Fruit fly (Drosophila melanogaster) whole organism, embryonic: Measurements from ENCODE around the gene Os-C.

Experiments used
- BEAF-32 ChIP-seq: fragments of 200-800 bp; sonication (Bioruptor generic); optimal IDR thresholded peaks from 3 replicates; lab custom pipeline; 2017; ENCODE audit warnings: missing biosample characterization, missing genetic modification characterization, mild to moderate bottlenecking, moderate library complexity, missing genetic modification reagents
- CG10654 ChIP-seq: fragments of 200-800 bp; sonication (Bioruptor generic); optimal IDR thresholded peaks from 2 replicates; lab custom pipeline; 2016; ENCODE audit warnings: missing biosample characterization, missing genetic modification characterization
- CG11695 ChIP-seq: fragments of 200-800 bp; sonication (Bioruptor generic); IDR thresholded peaks from 3 replicates; pipeline ENCODE4 v1.3.6; 2022; ENCODE audit warnings: missing biosample characterization, missing genetic modification characterization
- CG12071 ChIP-seq: fragments of 200-800 bp; sonication (Bioruptor generic); optimal IDR thresholded peaks from 3 replicates; lab custom pipeline; 2018; ENCODE audit warnings: missing biosample characterization, mild to moderate bottlenecking, missing genetic modification characterization
- CG14667 ChIP-seq: fragments of 200-800 bp; sonication (Bioruptor generic); IDR thresholded peaks from 2 replicates; pipeline ENCODE4 v1.3.6; 2022; ENCODE audit warnings: missing biosample characterization, missing genetic modification characterization
- CG14860 ChIP-seq: fragments of 200-800 bp; sonication (Bioruptor generic); IDR thresholded peaks from 3 replicates; pipeline ENCODE4 v1.3.6; 2022; ENCODE audit warnings: missing biosample characterization, missing genetic modification characterization; ENCODE audit not compliant: partially characterized antibody
- CG15011 ChIP-seq: fragments of 200-800 bp; sonication (Bioruptor generic); optimal IDR thresholded peaks from 3 replicates; lab custom pipeline; 2018; ENCODE audit warnings: missing biosample characterization, mild to moderate bottlenecking, missing genetic modification characterization
- CG1647 ChIP-seq: fragments of 200-800 bp; sonication (Bioruptor generic); optimal IDR thresholded peaks from 3 replicates; lab custom pipeline; 2016; ENCODE audit warnings: missing biosample characterization, missing genetic modification characterization
- CG17359 ChIP-seq: fragments of 200-800 bp; sonication (Bioruptor generic); optimal IDR thresholded peaks from 3 replicates; lab custom pipeline; 2018; ENCODE audit warnings: missing biosample characterization, mild to moderate bottlenecking, missing genetic modification characterization, moderate library complexity
- CG2116 ChIP-seq: fragments of 200-800 bp; sonication (Bioruptor generic); optimal IDR thresholded peaks from 3 replicates; lab custom pipeline; 2018; ENCODE audit warnings: missing biosample characterization, mild to moderate bottlenecking, missing genetic modification characterization
- CG2678 ChIP-seq: fragments of 200-800 bp; sonication (Bioruptor generic); optimal IDR thresholded peaks from 3 replicates; lab custom pipeline; 2019; ENCODE audit warnings: missing biosample characterization, mild to moderate bottlenecking, missing genetic modification characterization, moderate library complexity
- CG3407 ChIP-seq: fragments of 200-800 bp; sonication (Bioruptor generic); optimal IDR thresholded peaks from 2 replicates; lab custom pipeline; 2018; ENCODE audit warnings: missing biosample characterization, mild to moderate bottlenecking, missing genetic modification characterization
- CG42726 ChIP-seq: fragments of 200-800 bp; sonication (Bioruptor generic); IDR thresholded peaks from 2 replicates; pipeline ENCODE4 v1.3.6; 2022; ENCODE audit warnings: missing biosample characterization, missing genetic modification characterization; ENCODE audit not compliant: partially characterized antibody
- CG4328 ChIP-seq: fragments of 200-800 bp; sonication (Bioruptor generic); optimal IDR thresholded peaks from 3 replicates; lab custom pipeline; 2017; ENCODE audit warnings: missing biosample characterization, missing genetic modification reagents, missing genetic modification characterization
- CG4424 ChIP-seq: fragments of 200-800 bp; sonication (Bioruptor generic); optimal IDR thresholded peaks from 3 replicates; lab custom pipeline; 2016; ENCODE audit warnings: missing biosample characterization, missing genetic modification characterization
- CG4820 ChIP-seq: fragments of 200-800 bp; sonication (Bioruptor generic); optimal IDR thresholded peaks from 3 replicates; lab custom pipeline; 2016; ENCODE audit warnings: missing biosample characterization, missing genetic modification characterization
- CG7372 ChIP-seq: fragments of 200-800 bp; sonication (Bioruptor generic); IDR thresholded peaks from 2 replicates; pipeline ENCODE4 v1.3.6; 2022; ENCODE audit warnings: missing biosample characterization, missing genetic modification characterization
- CG7786 ChIP-seq: fragments of 200-800 bp; sonication (Bioruptor generic); optimal IDR thresholded peaks from 2 replicates; lab custom pipeline; 2016; ENCODE audit warnings: missing biosample characterization, missing genetic modification characterization
- CG8089 ChIP-seq: fragments of 200-800 bp; sonication (Bioruptor generic); optimal IDR thresholded peaks from 3 replicates; lab custom pipeline; 2016; ENCODE audit warnings: missing biosample characterization, missing genetic modification characterization
- CG8281 ChIP-seq: fragments of 200-800 bp; sonication (Bioruptor generic); optimal IDR thresholded peaks from 2 replicates; lab custom pipeline; 2018; ENCODE audit warnings: missing biosample characterization, mild to moderate bottlenecking, missing genetic modification characterization, moderate library complexity
- CG8765 ChIP-seq: fragments of 200-800 bp; sonication (Bioruptor generic); IDR thresholded peaks from 2 replicates; pipeline ENCODE4 v1.3.6; 2022; ENCODE audit warnings: missing biosample characterization, missing genetic modification characterization
- CG9797 ChIP-seq: fragments of 200-800 bp; sonication (Bioruptor generic); optimal IDR thresholded peaks from 3 replicates; lab custom pipeline; 2018; ENCODE audit warnings: missing biosample characterization, mild to moderate bottlenecking, missing genetic modification characterization
- CG9876 ChIP-seq: fragments of 200-800 bp; sonication (Bioruptor generic); optimal IDR thresholded peaks from 2 replicates; lab custom pipeline; 2016; ENCODE audit warnings: missing biosample characterization, missing genetic modification characterization
- D19B ChIP-seq: fragments of 200-800 bp; sonication (Bioruptor generic); optimal IDR thresholded peaks from 2 replicates; lab custom pipeline; 2017; ENCODE audit warnings: missing biosample characterization, mild to moderate bottlenecking, missing genetic modification characterization
- Hr3 ChIP-seq: fragments of 200-800 bp; sonication (Bioruptor generic); optimal IDR thresholded peaks from 3 replicates; lab custom pipeline; 2016; ENCODE audit warnings: missing biosample characterization, missing genetic modification characterization
- Hr51 ChIP-seq, 2 experiments: fragments of 200-800 bp; sonication (Bioruptor generic); optimal IDR thresholded peaks; 2 replicates in 1 of 2; 3 replicates in 1 of 2; lab custom pipeline; 2016 to 2018; ENCODE audit warnings: missing biosample characterization in 2 of 2, missing genetic modification characterization in 2 of 2, mild to moderate bottlenecking in 1 of 2, moderate library complexity in 1 of 2
- Max ChIP-seq: fragments of 200-800 bp; sonication (Bioruptor generic); optimal IDR thresholded peaks from 2 replicates; lab custom pipeline; 2016; ENCODE audit warnings: missing biosample characterization, mild to moderate bottlenecking, missing genetic modification characterization
- PHDP ChIP-seq: fragments of 200-800 bp; sonication (Bioruptor generic); optimal IDR thresholded peaks from 3 replicates; lab custom pipeline; 2018; ENCODE audit warnings: missing biosample characterization, mild to moderate bottlenecking, missing genetic modification characterization, moderate library complexity
- Vsx1 ChIP-seq: fragments of 200-800 bp; sonication (Bioruptor generic); optimal IDR thresholded peaks from 2 replicates; lab custom pipeline; 2017; ENCODE audit warnings: missing biosample characterization, mild to moderate bottlenecking, missing genetic modification characterization, missing genetic modification reagents
- ato ChIP-seq: fragments of 200-800 bp; sonication (Bioruptor generic); IDR thresholded peaks from 2 replicates; pipeline ENCODE4 v1.3.6; 2022; ENCODE audit warnings: missing biosample characterization, missing genetic modification characterization; ENCODE audit not compliant: partially characterized antibody
- bowl ChIP-seq: fragments of 200-800 bp; sonication (Bioruptor generic); IDR thresholded peaks from 2 replicates; pipeline ENCODE4 v1.3.6; 2022; ENCODE audit warnings: missing biosample characterization, missing genetic modification characterization
- chif ChIP-seq, 2 experiments: fragments of 200-800 bp; sonication (Bioruptor generic); optimal IDR thresholded peaks; 3 replicates each; lab custom pipeline; 2016; ENCODE audit warnings: missing biosample characterization in 2 of 2, missing genetic modification characterization in 2 of 2
- corto ChIP-seq: fragments of 200-800 bp; sonication (Bioruptor generic); optimal IDR thresholded peaks from 2 replicates; lab custom pipeline; 2016; ENCODE audit warnings: missing biosample characterization, mild to moderate bottlenecking, missing genetic modification characterization, moderate library complexity
- cwo ChIP-seq: fragments of 200-800 bp; sonication (Bioruptor generic); optimal IDR thresholded peaks from 3 replicates; lab custom pipeline; 2017; ENCODE audit warnings: missing biosample characterization, missing genetic modification characterization, mild to moderate bottlenecking, moderate library complexity, missing genetic modification reagents
- fd96Cb ChIP-seq: fragments of 200-800 bp; sonication (Bioruptor generic); optimal IDR thresholded peaks from 2 replicates; lab custom pipeline; 2018; ENCODE audit warnings: missing biosample characterization, mild to moderate bottlenecking, missing genetic modification characterization, moderate library complexity
- gem ChIP-seq: fragments of 200-800 bp; sonication (Bioruptor generic); optimal IDR thresholded peaks from 2 replicates; lab custom pipeline; 2019; ENCODE audit warnings: missing biosample characterization, mild to moderate bottlenecking, missing genetic modification characterization, moderate library complexity
- gro ChIP-seq: fragments of 200-800 bp; sonication (Bioruptor generic); optimal IDR thresholded peaks from 2 replicates; lab custom pipeline; 2016; ENCODE audit warnings: missing biosample characterization, missing genetic modification characterization
- gsb-n ChIP-seq: fragments of 200-800 bp; sonication (Bioruptor generic); optimal IDR thresholded peaks from 3 replicates; lab custom pipeline; 2018; ENCODE audit warnings: missing biosample characterization, mild to moderate bottlenecking, missing genetic modification characterization
- jigr1 ChIP-seq: fragments of 200-800 bp; sonication (Bioruptor generic); IDR thresholded peaks from 3 replicates; pipeline ENCODE4 v1.3.6; 2022; ENCODE audit warnings: missing biosample characterization, missing genetic modification characterization
- lbe ChIP-seq: fragments of 200-800 bp; sonication (Bioruptor generic); optimal IDR thresholded peaks from 2 replicates; lab custom pipeline; 2016; ENCODE audit warnings: missing biosample characterization, mild to moderate bottlenecking, missing genetic modification characterization
- nerfin-1 ChIP-seq: fragments of 200-800 bp; sonication (Bioruptor generic); optimal IDR thresholded peaks from 3 replicates; lab custom pipeline; 2019; ENCODE audit warnings: missing biosample characterization, mild to moderate bottlenecking, missing genetic modification characterization, moderate library complexity
- prd ChIP-seq, 3 experiments: fragments of >200 bp in 2 of 3; fragments of 200-800 bp in 1 of 3; sonication (Bioruptor generic) in 1 of 3; optimal IDR thresholded peaks in 2 of 3; IDR thresholded peaks in 1 of 3; 2 replicates in 2 of 3; 3 replicates in 1 of 3; pipeline versions ENCODE4 v1.3.6 to Lab custom; 2017 to 2022; ENCODE audit warnings: missing biosample characterization in 1 of 3, missing genetic modification characterization in 1 of 3
- row ChIP-seq: fragments of 200-800 bp; sonication (Bioruptor generic); IDR thresholded peaks from 3 replicates; pipeline ENCODE4 v1.3.6; 2022; ENCODE audit warnings: missing biosample characterization, missing genetic modification characterization
- sc ChIP-seq, 3 experiments: fragments of >200 bp in 2 of 3; fragments of 200-800 bp in 1 of 3; sonication (Bioruptor generic) in 1 of 3; optimal IDR thresholded peaks; 2 replicates in 2 of 3; 3 replicates in 1 of 3; lab custom pipeline; 2017; ENCODE audit warnings: mild to moderate bottlenecking in 1 of 3, missing biosample characterization in 1 of 3, missing genetic modification characterization in 1 of 3, missing genetic modification reagents in 1 of 3
- shn ChIP-seq: fragments of 200-800 bp; sonication (Bioruptor generic); optimal IDR thresholded peaks from 3 replicates; lab custom pipeline; 2016; ENCODE audit warnings: missing biosample characterization, missing genetic modification characterization
- stc ChIP-seq: fragments of 200-800 bp; sonication (Bioruptor generic); IDR thresholded peaks from 2 replicates; pipeline ENCODE4 v1.3.6; 2022; ENCODE audit warnings: missing biosample characterization, missing genetic modification characterization
- tup ChIP-seq: fragments of 200-800 bp; sonication (Bioruptor generic); optimal IDR thresholded peaks from 2 replicates; lab custom pipeline; 2016; ENCODE audit warnings: missing biosample characterization, mild to moderate bottlenecking, missing genetic modification characterization, moderate library complexity
- zen2 ChIP-seq: fragments of 200-800 bp; sonication (Bioruptor generic); IDR thresholded peaks from 3 replicates; pipeline ENCODE4 v1.3.6; 2022; ENCODE audit warnings: missing biosample characterization, missing genetic modification characterization; ENCODE audit not compliant: partially characterized antibody

Os-C gene

DNA sequence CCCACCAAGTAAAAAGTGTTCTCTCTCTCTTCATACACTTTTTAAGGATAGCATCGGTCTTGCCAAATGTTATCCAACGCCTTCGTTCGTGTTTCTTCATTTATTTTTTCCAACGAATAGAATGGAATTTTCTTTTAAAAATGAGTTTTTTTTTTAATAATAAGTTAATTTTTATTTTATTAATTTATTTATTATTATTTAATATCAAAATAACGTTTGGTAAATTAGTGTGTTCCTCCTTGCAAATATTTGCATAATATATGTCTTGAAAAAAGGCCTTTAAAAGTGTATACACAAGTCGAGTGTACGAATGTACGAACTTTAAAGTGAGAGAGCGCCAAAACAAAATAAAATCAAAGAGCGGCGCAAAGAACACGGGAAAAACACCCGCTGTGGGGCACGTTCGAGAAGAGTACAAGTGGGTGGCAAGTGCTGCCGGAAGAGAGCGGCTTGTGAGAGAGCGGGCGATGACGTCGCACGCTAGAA is 48.5 kb downstream of the Os-C start (continued):
- peak; percentile 71 for TF ChIP-seq CG4424 (GFP tag; lab: Kevin White, UChicago)
- TF ChIP-seq fd96Cb (tag; lab: Kevin White, UChicago): peak; percentile 83
- no peak for TF ChIP-seq CG14860
- no peak for TF ChIP-seq zen2
- peak; percentile 93 for TF ChIP-seq row (GFP tag; lab: Robert Waterston, UW)
- peak; percentile 57; the same call in 1 of the 2 replicates for TF ChIP-seq CG7372 (GFP tag; lab: Robert Waterston, UW)
- TF ChIP-seq nerfin-1 (tag; lab: Kevin White, UChicago): peak; percentile 61
- TF ChIP-seq CG2678 (tag; lab: Kevin White, UChicago): peak; percentile 95
- TF ChIP-seq PHDP (tag; lab: Kevin White, UChicago): peak; percentile 95
- TF ChIP-seq CG8765 (GFP tag; lab: Robert Waterston, UW): no peak
- no peak for TF ChIP-seq CG8089 (GFP tag; lab: Kevin White, UChicago)
- peak; percentile 51; the same call in 1 of the 2 replicates for TF ChIP-seq bowl (GFP tag; lab: Robert Waterston, UW)
- peak; percentile 41 to 96 for TF ChIP-seq Hr51 (GFP tag; optimal IDR thresholded peaks at IDR 0.05; lab: Kevin White, UChicago)
- TF ChIP-seq sc (optimal IDR thresholded peaks at IDR 0.05; lab: Kevin White, UChicago): no peak
- peak; percentile 86 for TF ChIP-seq sc (GFP tag; optimal IDR thresholded peaks at IDR 0.05; lab: Kevin White, UChicago)
- TF ChIP-seq CG2116 (GFP tag; lab: Kevin White, UChicago): peak; percentile 62
- no peak for TF ChIP-seq jigr1
- peak; percentile 29 for TF ChIP-seq corto (GFP tag; lab: Kevin White, UChicago)
- peak; percentile 32 for TF ChIP-seq tup (GFP tag; lab: Kevin White, UChicago)
- TF ChIP-seq lbe (GFP tag; lab: Kevin White, UChicago): peak; percentile 46
- no peak for TF ChIP-seq CG42726 (GFP tag; lab: Robert Waterston, UW)
- peak; percentile 1 for TF ChIP-seq shn (GFP tag; lab: Kevin White, UChicago)
- TF ChIP-seq CG4820 (GFP tag; lab: Kevin White, UChicago): no peak
- no peak for TF ChIP-seq gsb-n (tag; lab: Kevin White, UChicago)
- TF ChIP-seq stc: peak; percentile 49
- TF ChIP-seq prd (optimal IDR thresholded peaks at IDR 0.05; lab: Kevin White, UChicago): no peak
- peak; percentile 75 for TF ChIP-seq prd (GFP tag; IDR thresholded peaks at IDR 0.05; lab: Robert Waterston, UW)
- no peak for TF ChIP-seq CG7786 (GFP tag; lab: Kevin White, UChicago)
- peak; percentile 73 for TF ChIP-seq CG3407 (GFP tag; lab: Kevin White, UChicago)
- TF ChIP-seq CG14667 (GFP tag; lab: Robert Waterston, UW): peak; percentile 61
- no peak for TF ChIP-seq Vsx1
- TF ChIP-seq gro (GFP tag; lab: Kevin White, UChicago): no peak
- TF ChIP-seq Max (GFP tag; lab: Kevin White, UChicago): peak; percentile 61
- peak; percentile 75 for TF ChIP-seq cwo (GFP tag; lab: Kevin White, UChicago)
- no peak for TF ChIP-seq CG12071 (GFP tag; lab: Kevin White, UChicago)
- peak; percentile 80 for TF ChIP-seq CG17359
- TF ChIP-seq CG9797: no peak
- TF ChIP-seq chif (GFP tag; optimal IDR thresholded peaks at IDR 0.05; lab: Kevin White, UChicago): peak in 1 of 2 experiments; percentile 35
- TF ChIP-seq D19B (GFP tag; lab: Kevin White, UChicago): peak; percentile 19
- peak; percentile 25 for TF ChIP-seq CG10654 (GFP tag; lab: Kevin White, UChicago)
- TF ChIP-seq CG9876 (GFP tag; lab: Kevin White, UChicago): peak; percentile 14
- TF ChIP-seq BEAF-32 (GFP tag; lab: Kevin White, UChicago): no peak
- TF ChIP-seq CG4328 (GFP tag; lab: Kevin White, UChicago): peak; percentile 64
- TF ChIP-seq CG8281 (tag; lab: Kevin White, UChicago): peak; percentile 68
- TF ChIP-seq ato: no peak
- no peak for TF ChIP-seq CG1647 (GFP tag; lab: Kevin White, UChicago)
- TF ChIP-seq gem (tag; lab: Kevin White, UChicago): peak; percentile 96
- TF ChIP-seq CG15011: no peak
- peak; percentile 91 for TF ChIP-seq Hr3 (GFP tag; lab: Kevin White, UChicago)
- peak; percentile 84 for TF ChIP-seq CG11695 (GFP tag; lab: Robert Waterston, UW)
